Fruit fly (Drosophila melanogaster): ENCODE data around the gene jub.
A peak's percentile ranks its signal among the peaks of the same experiment; 100 is the strongest.

The jub gene

dm6 chrX:13783958-13784907, 45.9 kb downstream of the jub start (continued):
- TF ChIP-seq Sry-δ (GFP tag; optimal IDR thresholded peaks at IDR 0.05) = no peak
- peak; percentile 22 for TF ChIP-seq CG9437 (GFP tag; optimal IDR thresholded peaks at IDR 0.05)
- TF ChIP-seq tin (GFP tag; optimal IDR thresholded peaks at IDR 0.05) = peak; percentile 45
- no peak for TF ChIP-seq prd (optimal IDR thresholded peaks at IDR 0.05)
- TF ChIP-seq prd (GFP tag; IDR thresholded peaks at IDR 0.05) = peak; percentile 34; the same call in 2 of the 3 replicates
- 0 out of 2 replicates have a peak, but pooled peaks have one; percentile 20 for TF ChIP-seq sens-2 (GFP tag; IDR thresholded peaks at IDR 0.05)
- peak; percentile 37 for TF ChIP-seq CG14710 (tag; optimal IDR thresholded peaks at IDR 0.05)
- peak; percentile 59 for TF ChIP-seq CG13424 (tag; optimal IDR thresholded peaks at IDR 0.05)
- TF ChIP-seq pb (GFP tag; optimal IDR thresholded peaks at IDR 0.05) = peak; percentile 10
- TF ChIP-seq tgo (GFP tag; IDR thresholded peaks at IDR 0.05) = peak; percentile 47
- 0 out of 2 replicates have a peak, but pooled peaks have one; percentile 28 for TF ChIP-seq seq (GFP tag; IDR thresholded peaks at IDR 0.05)
- TF ChIP-seq CG12104 (GFP tag; optimal IDR thresholded peaks at IDR 0.05) = peak; percentile 33
- TF ChIP-seq CTCF (GFP tag; optimal IDR thresholded peaks at IDR 0.05) = no peak
- 0 out of 2 replicates have a peak, but pooled peaks have one; percentile 16 for TF ChIP-seq H2.0 (GFP tag; IDR thresholded peaks at IDR 0.05)
- TF ChIP-seq zfh1 (GFP tag; IDR thresholded peaks at IDR 0.05) = peak; percentile 41; the same call in 1 of the 3 replicates
- no peak for TF ChIP-seq CG7357 (GFP tag; IDR thresholded peaks at IDR 0.05)
- peak; percentile 58 for TF ChIP-seq CG7556 (GFP tag; optimal IDR thresholded peaks at IDR 0.05)
- peak; percentile 58 for TF ChIP-seq CG1832 (GFP tag; optimal IDR thresholded peaks at IDR 0.05)
- 0 out of 2 replicates have a peak, but pooled peaks have one; percentile 28 for TF ChIP-seq CG14441 (GFP tag; IDR thresholded peaks at IDR 0.05)
- no peak for TF ChIP-seq CG33557 (GFP tag; optimal IDR thresholded peaks at IDR 0.05)
- TF ChIP-seq insv (GFP tag; optimal IDR thresholded peaks at IDR 0.05) = no peak
- TF ChIP-seq hkb (optimal IDR thresholded peaks at IDR 0.05) = no peak
- TF ChIP-seq hkb (GFP tag; IDR thresholded peaks at IDR 0.05) = peak; percentile 59
- peak in 1 of 2 experiments; percentile 66 for TF ChIP-seq bsh (GFP tag; optimal IDR thresholded peaks at IDR 0.05)
- peak; percentile 67 for TF ChIP-seq dysf (GFP tag; IDR thresholded peaks at IDR 0.05)
- peak; percentile 14; the same call in 1 of the 2 replicates for TF ChIP-seq ara (GFP tag; IDR thresholded peaks at IDR 0.05)
- peak; percentile 40 for TF ChIP-seq nerfin-1 (tag; optimal IDR thresholded peaks at IDR 0.05)
- TF ChIP-seq CG33213 (GFP tag; optimal IDR thresholded peaks at IDR 0.05) = no peak
- TF ChIP-seq crp (GFP tag; optimal IDR thresholded peaks at IDR 0.05) = no peak
- TF ChIP-seq oc (tag; optimal IDR thresholded peaks at IDR 0.05) = peak; percentile 77
- peak; percentile 4 for TF ChIP-seq Dip3 (GFP tag; optimal IDR thresholded peaks at IDR 0.05)
- TF ChIP-seq CG18619 (GFP tag; optimal IDR thresholded peaks at IDR 0.05) = peak; percentile 35
- TF ChIP-seq trem (tag; optimal IDR thresholded peaks at IDR 0.05) = peak; percentile 25
- TF ChIP-seq Ssrp (tag; optimal IDR thresholded peaks at IDR 0.05) = peak; percentile 70
- TF ChIP-seq CG5180 (GFP tag; optimal IDR thresholded peaks at IDR 0.05) = peak; percentile 44
- peak; percentile 2 for TF ChIP-seq CG15696 (tag; optimal IDR thresholded peaks at IDR 0.05)
- peak; percentile 50 for TF ChIP-seq Ptx1 (GFP tag; IDR thresholded peaks at IDR 0.05)
- peak; percentile 26 for TF ChIP-seq CG15601 (tag; optimal IDR thresholded peaks at IDR 0.05)
- TF ChIP-seq Max (GFP tag; optimal IDR thresholded peaks at IDR 0.05) = peak; percentile 7
- TF ChIP-seq CG18599 (GFP tag; optimal IDR thresholded peaks at IDR 0.05) = peak; percentile 54
- TF ChIP-seq CG6654 (GFP tag; optimal IDR thresholded peaks at IDR 0.05) = peak; percentile 24
- TF ChIP-seq pho (GFP tag; optimal IDR thresholded peaks at IDR 0.05) = peak; percentile 6
- peak; percentile 61 for TF ChIP-seq CG15269 (tag; optimal IDR thresholded peaks at IDR 0.05)
- peak; percentile 75 for TF ChIP-seq CG17385 (GFP tag; optimal IDR thresholded peaks at IDR 0.05)
- peak; percentile 41; the same call in 2 of the 3 replicates for TF ChIP-seq croc (GFP tag; conservative IDR thresholded peaks at IDR 0.05)
- peak; percentile 43 for TF ChIP-seq stc (GFP tag; IDR thresholded peaks at IDR 0.05)
- peak; percentile 35 for TF ChIP-seq CG1529 (GFP tag; optimal IDR thresholded peaks at IDR 0.05)
- TF ChIP-seq CG6272 (GFP tag; IDR thresholded peaks at IDR 0.05) = no peak

Measured in whole organism, embryonic.